Worm (Caenorhabditis elegans) whole organism, early embryonic: ENCODE data around the gene F26F2.5.

Experiments used
- B0310.2 ChIP-seq: sonication (generic microtip); optimal IDR thresholded peaks from 2 replicates; lab custom pipeline; 2016; ENCODE audit warnings: mild to moderate bottlenecking, missing genetic modification characterization, missing compliant biosample characterization
- aly-1 ChIP-seq: sonication (generic microtip); optimal IDR thresholded peaks from 2 replicates; lab custom pipeline; 2016; ENCODE audit warnings: missing genetic modification characterization, missing compliant biosample characterization
- ama-1 ChIP-seq: fragments of 150-350 bp; optimal IDR thresholded peaks from 2 replicates; lab custom pipeline; 2014
- ceh-36 ChIP-seq: sonication (generic microtip); optimal IDR thresholded peaks from 2 replicates; lab custom pipeline; 2016; ENCODE audit warnings: missing genetic modification characterization, inconsistent platforms, missing compliant biosample characterization
- tbx-11 ChIP-seq: fragments of 200-800 bp; sonication (Bioruptor generic); IDR thresholded peaks from 2 replicates; pipeline ENCODE4 v1.3.6; 2022; ENCODE audit warnings: missing genetic modification characterization, missing compliant biosample characterization

DNA sequence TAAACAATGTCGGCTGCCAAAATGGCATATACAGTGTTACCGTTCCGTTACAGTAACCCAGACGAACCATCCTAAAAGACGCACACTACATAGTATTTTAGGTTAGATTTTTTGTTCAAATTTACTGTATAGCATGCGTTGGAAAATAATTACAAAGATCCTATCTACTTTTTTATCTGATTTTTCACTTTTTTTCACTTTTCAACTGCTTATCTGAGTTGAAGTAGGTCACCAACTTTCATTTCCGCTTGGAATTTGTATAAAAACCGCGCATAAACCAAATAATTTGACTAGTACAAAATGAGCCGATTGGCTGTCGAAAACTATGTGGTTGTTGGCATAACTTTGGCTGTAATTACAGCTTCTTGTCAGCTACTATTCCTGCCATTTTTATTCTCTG, 26.3 kb downstream of the F26F2.5 start, which contains the start of gene col-163:
- TF ChIP-seq ceh-36 (tag; lab: Kevin White, UChicago): no peak
- no peak for TF ChIP-seq B0310.2
- no peak for TF ChIP-seq aly-1 (tag; lab: Kevin White, UChicago)
- no peak for TF ChIP-seq ama-1 (lab: Kevin White, UChicago)
- no peak for TF ChIP-seq tbx-11 (GFP tag; lab: Robert Waterston, UW)
